Worm (Caenorhabditis elegans): ENCODE data around the gene apc-10.

apc-10 gene

ce11 chrV:10464746-10465145 is 38.6 kb upstream of the apc-10 start:
- TF ChIP-seq F49E8.2 (tag; optimal IDR thresholded peaks at IDR 0.05; ENCODE audit: insufficient read depth), result no peak
- TF ChIP-seq F23B12.7 (tag; optimal IDR thresholded peaks at IDR 0.05; ENCODE audit: insufficient read depth), result no peak
- TF ChIP-seq hlh-12 (tag; optimal IDR thresholded peaks at IDR 0.05), result no peak
- TF ChIP-seq let-526 (GFP tag; IDR thresholded peaks at IDR 0.05), result no peak
- no peak for TF ChIP-seq efl-1 (GFP tag; optimal IDR thresholded peaks at IDR 0.05)
- TF ChIP-seq ztf-3 (GFP tag; optimal IDR thresholded peaks at IDR 0.05), result no peak
- TF ChIP-seq cebp-1 (GFP tag; IDR thresholded peaks at IDR 0.05), result no peak
- no peak for TF ChIP-seq cebp-1 (tag; optimal IDR thresholded peaks at IDR 0.05)
- TF ChIP-seq gei-17 (GFP tag; optimal IDR thresholded peaks at IDR 0.05), result no peak
- TF ChIP-seq D2030.7 (GFP tag; IDR thresholded peaks at IDR 0.05), result no peak
- no peak for TF ChIP-seq nhr-27 (tag; optimal IDR thresholded peaks at IDR 0.05)
- no peak for TF ChIP-seq T07F8.4 (tag; optimal IDR thresholded peaks at IDR 0.05)
- no peak for TF ChIP-seq akir-1 (GFP tag; optimal IDR thresholded peaks at IDR 0.05)
- no peak for TF ChIP-seq egl-44 (GFP tag; IDR thresholded peaks at IDR 0.05)
- no peak for TF ChIP-seq ekl-4 (GFP tag; IDR thresholded peaks at IDR 0.05)
- TF ChIP-seq ceh-58 (GFP tag; IDR thresholded peaks at IDR 0.05), result no peak
- no peak for TF ChIP-seq attf-6 (GFP tag; IDR thresholded peaks at IDR 0.05)
- TF ChIP-seq atf-7 (tag; optimal IDR thresholded peaks at IDR 0.05), result no peak
- no peak for TF ChIP-seq bed-1 (GFP tag; IDR thresholded peaks at IDR 0.05)

- TF ChIP-seq madf-8 (GFP tag; conservative IDR thresholded peaks at IDR 0.05), result no peak
- no peak for TF ChIP-seq K11D2.4 (GFP tag; IDR thresholded peaks at IDR 0.05)
- TF ChIP-seq madf-10 (tag; optimal IDR thresholded peaks at IDR 0.05), result no peak
Measured at ce11 chrV:10464160-10464559, 38.0 kb upstream of the apc-10 start.

- TF ChIP-seq zim-3 (tag; optimal IDR thresholded peaks at IDR 0.05) (no peak), aptf-3 (GFP tag; IDR thresholded peaks at IDR 0.05) (no peak), aptf-2 (GFP tag; conservative IDR thresholded peaks at IDR 0.05) (no peak), ceh-91 (GFP tag; IDR thresholded peaks at IDR 0.05) (no peak), C17E4.6 (GFP tag; IDR thresholded peaks at IDR 0.05) (no peak)
Measured at ce11 chrV:10463276-10463675, 37.1 kb upstream of the apc-10 start, which contains the start of gene F22E12.3. Gene F22E12.3, minus strand, starts transcription at chrV:10463376.

ce11 chrV:10462066-10462465 is 35.9 kb upstream of the apc-10 start, which contains the start of gene chw-1:
Gene chw-1, plus strand, starts transcription at chrV:10462282.
- no peak for TF ChIP-seq snpc-4 (GFP tag; optimal IDR thresholded peaks at IDR 0.05)
- no peak for TF ChIP-seq snpc-4 (tag; optimal IDR thresholded peaks at IDR 0.05)
- TF ChIP-seq unc-62 (GFP tag; optimal IDR thresholded peaks at IDR 0.05), result no peak
- no peak for TF ChIP-seq F23B12.7 (tag; optimal IDR thresholded peaks at IDR 0.05; ENCODE audit: insufficient read depth)
- TF ChIP-seq Y95B8A.8 (GFP tag; IDR thresholded peaks at IDR 0.05), result no peak
- no peak for TF ChIP-seq B0035.1 (tag; optimal IDR thresholded peaks at IDR 0.05)

ce11 chrV:10460685-10461084 is 34.5 kb upstream of the apc-10 start:
- TF ChIP-seq zfh-2 (GFP tag; conservative IDR thresholded peaks at IDR 0.05), result no peak
- TF ChIP-seq let-607 (tag; optimal IDR thresholded peaks at IDR 0.05), result no peak
- TF ChIP-seq tlf-1 (GFP tag; optimal IDR thresholded peaks at IDR 0.05), result no peak
- TF ChIP-seq ztf-22 (GFP tag; optimal IDR thresholded peaks at IDR 0.05), result no peak
- TF ChIP-seq unc-62 (GFP tag; optimal IDR thresholded peaks at IDR 0.05), result no peak
- TF ChIP-seq attf-5 (GFP tag; optimal IDR thresholded peaks at IDR 0.05), result no peak
- TF ChIP-seq Y79H2A.3 (GFP tag; conservative IDR thresholded peaks at IDR 0.05), result no peak
- no peak for TF ChIP-seq C17E4.6 (GFP tag; IDR thresholded peaks at IDR 0.05)
- TF ChIP-seq ztf-26 (tag; optimal IDR thresholded peaks at IDR 0.05), result no peak

All from whole organism, young adult.